Fruit fly (Drosophila melanogaster) whole organism, embryonic: Measurements from ENCODE around the gene TrpA1.

Experiments used
- Ada2b ChIP-seq: fragments of 200-800 bp; sonication (Bioruptor generic); IDR thresholded peaks from 2 replicates; pipeline ENCODE4 v1.3.6; 2022; ENCODE audit warnings: missing biosample characterization, missing genetic modification characterization
- BEAF-32 ChIP-seq: fragments of 200-800 bp; sonication (Bioruptor generic); optimal IDR thresholded peaks from 3 replicates; lab custom pipeline; 2017; ENCODE audit warnings: missing biosample characterization, missing genetic modification characterization, mild to moderate bottlenecking, moderate library complexity, missing genetic modification reagents
- CG11247 ChIP-seq: fragments of 200-800 bp; sonication (Bioruptor generic); IDR thresholded peaks from 2 replicates; pipeline ENCODE4 v1.3.6; 2022; ENCODE audit warnings: missing biosample characterization, missing genetic modification characterization
- CG12659 ChIP-seq: fragments of 200-800 bp; sonication (Bioruptor generic); optimal IDR thresholded peaks from 3 replicates; lab custom pipeline; 2017; ENCODE audit warnings: mild to moderate bottlenecking, missing biosample characterization, missing genetic modification reagents, missing genetic modification characterization
- CG13287 ChIP-seq: fragments of 200-800 bp; sonication (Bioruptor generic); IDR thresholded peaks from 2 replicates; pipeline ENCODE4 v1.3.6; 2022; ENCODE audit warnings: missing biosample characterization, missing genetic modification characterization; ENCODE audit not compliant: partially characterized antibody
- CG14014 ChIP-seq: fragments of 200-800 bp; sonication (Bioruptor generic); IDR thresholded peaks from 2 replicates; pipeline ENCODE4 v1.3.6; 2022; ENCODE audit warnings: missing biosample characterization, missing genetic modification characterization
- CG14667 ChIP-seq: fragments of 200-800 bp; sonication (Bioruptor generic); IDR thresholded peaks from 2 replicates; pipeline ENCODE4 v1.3.6; 2022; ENCODE audit warnings: missing biosample characterization, missing genetic modification characterization
- CG1603 ChIP-seq: fragments of 200-800 bp; sonication (Bioruptor generic); optimal IDR thresholded peaks from 2 replicates; lab custom pipeline; 2019; ENCODE audit warnings: missing biosample characterization, mild to moderate bottlenecking, missing genetic modification characterization, moderate library complexity
- CG16813 ChIP-seq: fragments of 200-800 bp; sonication (Bioruptor generic); IDR thresholded peaks from 3 replicates; pipeline ENCODE4 v1.3.6; 2022; ENCODE audit warnings: missing biosample characterization, missing genetic modification characterization; ENCODE audit not compliant: partially characterized antibody
- CG17568 ChIP-seq: fragments of 200-800 bp; sonication (Bioruptor generic); optimal IDR thresholded peaks from 2 replicates; lab custom pipeline; 2018; ENCODE audit warnings: missing biosample characterization, mild to moderate bottlenecking, missing genetic modification characterization, moderate library complexity
- CG1832 ChIP-seq: fragments of 200-800 bp; sonication (Bioruptor generic); optimal IDR thresholded peaks from 2 replicates; lab custom pipeline; 2017; ENCODE audit warnings: missing biosample characterization, mild to moderate bottlenecking, missing genetic modification characterization, inconsistent platforms
- CG18764 ChIP-seq: fragments of 200-800 bp; sonication (Bioruptor generic); optimal IDR thresholded peaks from 3 replicates; lab custom pipeline; 2016; ENCODE audit warnings: missing biosample characterization, missing genetic modification characterization
- CG2116 ChIP-seq: fragments of 200-800 bp; sonication (Bioruptor generic); optimal IDR thresholded peaks from 3 replicates; lab custom pipeline; 2018; ENCODE audit warnings: missing biosample characterization, mild to moderate bottlenecking, missing genetic modification characterization
- CG34224 ChIP-seq: fragments of 200-800 bp; sonication (Bioruptor generic); IDR thresholded peaks from 3 replicates; pipeline ENCODE4 v1.3.6; 2022; ENCODE audit warnings: missing biosample characterization, missing genetic modification characterization; ENCODE audit not compliant: partially characterized antibody
- CG3838 ChIP-seq: fragments of 200-800 bp; sonication (Bioruptor generic); optimal IDR thresholded peaks from 3 replicates; lab custom pipeline; 2016; ENCODE audit warnings: missing biosample characterization, missing genetic modification characterization
- CG43689 ChIP-seq: fragments of 200-800 bp; sonication (Bioruptor generic); IDR thresholded peaks from 2 replicates; pipeline ENCODE4 v1.3.6; 2022; ENCODE audit warnings: missing biosample characterization, missing genetic modification characterization
- CG5180 ChIP-seq: fragments of 200-800 bp; sonication (Bioruptor generic); optimal IDR thresholded peaks from 3 replicates; lab custom pipeline; 2017; ENCODE audit warnings: missing biosample characterization, missing genetic modification characterization, mild to moderate bottlenecking, moderate library complexity, missing genetic modification reagents
- CG7963 ChIP-seq: fragments of 200-800 bp; sonication (Bioruptor generic); IDR thresholded peaks from 3 replicates; pipeline ENCODE4 v1.3.6; 2022; ENCODE audit warnings: missing biosample characterization, missing genetic modification characterization; ENCODE audit not compliant: partially characterized antibody
- CG8388 ChIP-seq: fragments of 200-800 bp; sonication (Bioruptor generic); optimal IDR thresholded peaks from 2 replicates; lab custom pipeline; 2019; ENCODE audit warnings: missing biosample characterization, mild to moderate bottlenecking, missing genetic modification characterization, moderate library complexity
- Dll ChIP-seq: fragments of 200-800 bp; sonication (Bioruptor generic); IDR thresholded peaks from 4 replicates; pipeline ENCODE4 v1.3.6; 2022; ENCODE audit warnings: missing biosample characterization, missing genetic modification characterization; ENCODE audit not compliant: partially characterized antibody
- Dref ChIP-seq: fragments of 200-800 bp; sonication (Bioruptor generic); IDR thresholded peaks from 2 replicates; pipeline ENCODE4 v1.3.6; 2022; ENCODE audit warnings: missing biosample characterization, missing genetic modification characterization
- H2.0 ChIP-seq: fragments of 200-800 bp; sonication (Bioruptor generic); IDR thresholded peaks from 2 replicates; pipeline ENCODE4 v1.3.6; 2022; ENCODE audit warnings: missing biosample characterization, missing genetic modification characterization
- Jarid2 ChIP-seq: fragments of 200-800 bp; sonication (Bioruptor generic); optimal IDR thresholded peaks from 3 replicates; lab custom pipeline; 2017; ENCODE audit warnings: mild to moderate bottlenecking, missing biosample characterization, missing genetic modification reagents, missing genetic modification characterization
- Lim3 ChIP-seq: fragments of 200-800 bp; sonication (Bioruptor generic); IDR thresholded peaks from 2 replicates; pipeline ENCODE4 v1.3.6; 2022; ENCODE audit warnings: missing biosample characterization, missing genetic modification characterization
- MESR4 ChIP-seq: fragments of 200-800 bp; sonication (Bioruptor generic); optimal IDR thresholded peaks from 2 replicates; lab custom pipeline; 2018; ENCODE audit warnings: missing biosample characterization, mild to moderate bottlenecking, missing genetic modification characterization, moderate library complexity
- Opbp ChIP-seq: fragments of 200-800 bp; sonication (Bioruptor generic); IDR thresholded peaks from 3 replicates; pipeline ENCODE4 v1.3.6; 2022; ENCODE audit warnings: missing biosample characterization, missing genetic modification characterization; ENCODE audit not compliant: partially characterized antibody
- Scr ChIP-seq: fragments of 200-800 bp; sonication (Bioruptor generic); IDR thresholded peaks from 2 replicates; pipeline ENCODE4 v1.3.6; 2022; ENCODE audit warnings: missing biosample characterization, missing genetic modification characterization; ENCODE audit not compliant: partially characterized antibody
- Sry-β ChIP-seq: fragments of 200-800 bp; sonication (Bioruptor generic); optimal IDR thresholded peaks from 2 replicates; lab custom pipeline; 2018; ENCODE audit warnings: missing biosample characterization, mild to moderate bottlenecking, missing genetic modification characterization, moderate library complexity
- Sry-δ ChIP-seq: fragments of 200-800 bp; sonication (Bioruptor generic); optimal IDR thresholded peaks from 2 replicates; lab custom pipeline; 2016; ENCODE audit warnings: missing biosample characterization, missing genetic modification characterization
- ato ChIP-seq: fragments of 200-800 bp; sonication (Bioruptor generic); IDR thresholded peaks from 2 replicates; pipeline ENCODE4 v1.3.6; 2022; ENCODE audit warnings: missing biosample characterization, missing genetic modification characterization; ENCODE audit not compliant: partially characterized antibody
- bbx ChIP-seq: fragments of 200-800 bp; sonication (Bioruptor generic); IDR thresholded peaks from 2 replicates; pipeline ENCODE4 v1.3.6; 2022; ENCODE audit warnings: missing biosample characterization, missing genetic modification characterization; ENCODE audit not compliant: partially characterized antibody
- cg ChIP-seq: fragments of 200-800 bp; sonication (Bioruptor generic); optimal IDR thresholded peaks from 3 replicates; lab custom pipeline; 2019; ENCODE audit warnings: missing biosample characterization, mild to moderate bottlenecking, missing genetic modification characterization, moderate library complexity
- corto ChIP-seq: fragments of 200-800 bp; sonication (Bioruptor generic); optimal IDR thresholded peaks from 2 replicates; lab custom pipeline; 2016; ENCODE audit warnings: missing biosample characterization, mild to moderate bottlenecking, missing genetic modification characterization, moderate library complexity
- crol ChIP-seq: fragments of 200-800 bp; sonication (Bioruptor generic); IDR thresholded peaks from 2 replicates; pipeline ENCODE4 v1.3.6; 2022; ENCODE audit warnings: missing biosample characterization, missing genetic modification characterization
- dati ChIP-seq: fragments of 200-800 bp; sonication (Bioruptor generic); IDR thresholded peaks from 2 replicates; pipeline ENCODE4 v1.3.6; 2022; ENCODE audit warnings: missing biosample characterization, missing genetic modification characterization
- gfzf ChIP-seq: fragments of 200-800 bp; sonication (Bioruptor generic); optimal IDR thresholded peaks from 2 replicates; lab custom pipeline; 2016; ENCODE audit warnings: missing biosample characterization, mild to moderate bottlenecking, missing genetic modification characterization, moderate library complexity
- grn ChIP-seq: fragments of 200-800 bp; sonication (Bioruptor generic); optimal IDR thresholded peaks from 3 replicates; lab custom pipeline; 2017; ENCODE audit warnings: missing biosample characterization, missing genetic modification characterization
- gro ChIP-seq: fragments of 200-800 bp; sonication (Bioruptor generic); optimal IDR thresholded peaks from 2 replicates; lab custom pipeline; 2016; ENCODE audit warnings: missing biosample characterization, missing genetic modification characterization
- hb ChIP-seq: fragments of 200-800 bp; sonication (Bioruptor generic); IDR thresholded peaks from 3 replicates; pipeline ENCODE4 v1.3.6; 2022; ENCODE audit warnings: missing biosample characterization, missing genetic modification characterization; ENCODE audit not compliant: partially characterized antibody
- hbn ChIP-seq: fragments of 200-800 bp; sonication (Bioruptor generic); IDR thresholded peaks from 2 replicates; pipeline ENCODE4 v1.3.6; 2022; ENCODE audit warnings: missing biosample characterization, missing genetic modification characterization; ENCODE audit not compliant: partially characterized antibody
- kni ChIP-seq: fragments of 200-800 bp; sonication (Bioruptor generic); optimal IDR thresholded peaks from 3 replicates; lab custom pipeline; 2017; ENCODE audit warnings: mild to moderate bottlenecking, missing biosample characterization, missing genetic modification reagents, missing genetic modification characterization
- knrl ChIP-seq: fragments of 200-800 bp; sonication (Bioruptor generic); IDR thresholded peaks from 3 replicates; pipeline ENCODE4 v1.3.6; 2022; ENCODE audit warnings: missing biosample characterization, missing genetic modification characterization; ENCODE audit not compliant: partially characterized antibody
- stwl ChIP-seq: fragments of 200-800 bp; sonication (Bioruptor generic); optimal IDR thresholded peaks from 3 replicates; lab custom pipeline; 2018; ENCODE audit warnings: missing biosample characterization, mild to moderate bottlenecking, missing genetic modification characterization, moderate library complexity
- trem ChIP-seq: fragments of 200-800 bp; optimal IDR thresholded peaks from 3 replicates; lab custom pipeline; 2019; ENCODE audit warnings: missing biosample characterization, mild to moderate bottlenecking, missing genetic modification characterization, moderate library complexity
- unc-4 ChIP-seq: fragments of 200-800 bp; sonication (Bioruptor generic); IDR thresholded peaks from 2 replicates; pipeline ENCODE4 v1.3.6; 2022; ENCODE audit warnings: missing biosample characterization, missing genetic modification characterization; ENCODE audit not compliant: partially characterized antibody
- wek ChIP-seq: fragments of 200-800 bp; sonication (Bioruptor generic); optimal IDR thresholded peaks from 3 replicates; lab custom pipeline; 2018; ENCODE audit warnings: missing biosample characterization, mild to moderate bottlenecking, missing genetic modification characterization, moderate library complexity

TrpA1 gene

DNA sequence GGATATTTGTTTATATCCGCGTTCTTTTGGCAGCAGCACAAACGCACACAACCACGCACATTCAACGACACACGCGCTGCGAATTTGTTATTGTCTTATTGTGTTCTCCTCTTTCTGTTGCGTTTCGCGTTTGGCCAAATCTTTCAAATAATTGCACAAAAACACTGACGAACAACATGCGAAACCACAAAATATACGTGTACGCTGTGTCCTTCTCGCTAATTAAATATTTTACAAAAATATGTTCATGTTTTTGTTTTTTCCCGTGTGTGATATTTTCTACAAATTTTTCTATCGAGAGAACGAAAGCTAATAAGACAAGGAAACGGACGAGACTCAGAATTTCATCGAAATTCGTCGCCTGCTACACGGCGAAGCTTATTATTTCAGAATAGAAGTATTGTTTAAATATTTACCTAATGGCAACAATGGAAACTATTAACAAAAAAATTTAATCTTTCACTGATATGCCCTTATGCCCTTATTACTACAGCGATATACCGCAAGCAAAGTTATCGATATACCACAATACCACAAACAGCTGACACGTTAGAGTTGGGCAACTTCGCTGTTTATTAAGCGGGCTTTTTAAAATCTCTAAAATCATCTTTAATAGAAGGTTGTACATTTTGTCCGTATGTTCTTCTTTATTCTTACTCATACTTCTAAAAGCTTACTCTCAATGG lies 49.1 kb upstream of the TrpA1 start, which contains the start of the genes CG43783 and orb2 (continued):
- TF ChIP-seq CG34224 (GFP tag; lab: Robert Waterston, UW) (peak; percentile 77), CG11247 (GFP tag; lab: Robert Waterston, UW) (no peak), Scr (GFP tag; lab: Robert Waterston, UW) (peak; percentile 60), cg (GFP tag; lab: Kevin White, UChicago) (peak; percentile 39), CG2116 (peak; percentile 72), CG8388 (GFP tag; lab: Kevin White, UChicago) (no peak), CG5180 (GFP tag; lab: Kevin White, UChicago) (no peak), trem (peak; percentile 40), hb (GFP tag; lab: Robert Waterston, UW) (peak; percentile 71; the same call in 2 of the 3 replicates), Sry-δ (peak; percentile 71), stwl (tag; lab: Kevin White, UChicago) (peak; percentile 55), CG17568 (GFP tag; lab: Kevin White, UChicago) (no peak), unc-4 (GFP tag; lab: Robert Waterston, UW) (peak; percentile 64), BEAF-32 (GFP tag; lab: Kevin White, UChicago) (peak; percentile 63), CG16813 (GFP tag; lab: Robert Waterston, UW) (peak; percentile 38; the same call in 1 of the 3 replicates), CG14014 (GFP tag; lab: Robert Waterston, UW) (no peak), CG43689 (no peak), CG1603 (tag; lab: Kevin White, UChicago) (peak; percentile 9), CG1832 (GFP tag; lab: Kevin White, UChicago) (no peak), knrl (peak; percentile 23; the same call in 2 of the 3 replicates), wek (peak; percentile 63), CG13287 (GFP tag; lab: Robert Waterston, UW) (peak; percentile 69), CG7963 (GFP tag; lab: Robert Waterston, UW) (0 out of 3 replicates have a peak, but pooled peaks have one; percentile 56), Dref (peak; percentile 80), CG14667 (GFP tag; lab: Robert Waterston, UW) (no peak), Sry-β (GFP tag; lab: Kevin White, UChicago) (peak; percentile 21), Ada2b (GFP tag; lab: Robert Waterston, UW) (no peak), MESR4 (GFP tag; lab: Kevin White, UChicago) (no peak), crol (GFP tag; lab: Robert Waterston, UW) (no peak), H2.0 (no peak), Jarid2 (GFP tag; lab: Kevin White, UChicago) (no peak), grn (GFP tag; lab: Kevin White, UChicago) (no peak), Opbp (GFP tag; lab: Robert Waterston, UW) (peak; percentile 70; the same call in 2 of the 3 replicates), CG12659 (GFP tag; lab: Kevin White, UChicago) (peak; percentile 4), hbn (GFP tag; lab: Robert Waterston, UW) (peak; percentile 57), CG3838 (GFP tag; lab: Kevin White, UChicago) (no peak), Lim3 (GFP tag; lab: Robert Waterston, UW) (no peak), gfzf (peak; percentile 13), gro (GFP tag; lab: Kevin White, UChicago) (peak; percentile 4), corto (GFP tag; lab: Kevin White, UChicago) (no peak), ato (peak; percentile 75), Dll (GFP tag; lab: Robert Waterston, UW) (peak; percentile 62), dati (GFP tag; lab: Robert Waterston, UW) (no peak), CG18764 (no peak), bbx (GFP tag; lab: Robert Waterston, UW) (peak; percentile 63; the same call in 1 of the 2 replicates), kni (no peak)
